Fruit fly (Drosophila melanogaster): ENCODE data around the gene CG32452.

DNA sequence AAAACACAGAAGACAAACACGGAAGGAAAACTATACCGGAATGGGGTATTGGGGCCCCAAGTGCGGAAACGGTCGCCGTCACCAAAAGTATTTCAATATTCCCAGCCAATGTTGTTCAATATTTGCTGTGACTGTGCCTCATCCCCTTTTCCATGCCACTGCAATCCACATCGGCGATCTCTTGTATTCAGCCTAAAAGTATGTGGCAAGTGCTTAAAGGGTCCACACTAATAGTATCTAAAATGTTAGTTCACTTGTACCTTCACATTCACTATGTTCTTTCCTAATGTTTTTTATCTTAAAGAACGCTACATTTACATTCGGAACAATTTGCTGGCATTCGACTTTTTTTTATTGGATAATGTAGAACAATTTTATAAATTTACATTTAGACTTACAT lies 36.6 kb upstream of the CG32452 start:
- TF ChIP-seq CG6854 (GFP tag; optimal IDR thresholded peaks at IDR 0.05) (no peak), esn (GFP tag; optimal IDR thresholded peaks at IDR 0.05) (no peak), fkh (GFP tag; optimal IDR thresholded peaks at IDR 0.05) (no peak), CG3032 (tag; optimal IDR thresholded peaks at IDR 0.05) (peak; percentile 61), cyc (GFP tag; optimal IDR thresholded peaks at IDR 0.05) (no peak)
